Worm (Caenorhabditis elegans) whole organism, dauer: ENCODE results near the gene ari-2.

Experiments
- unc-62 ChIP-seq: sonication (generic microtip); optimal IDR thresholded peaks from 2 replicates; lab custom pipeline; 2017; ENCODE audit warnings: missing biosample characterization, missing genetic modification reagents, missing genetic modification characterization

ari-2 gene

ce11 chrIV:5550676-5551184, at the start of gene ari-2:
ari-2 (plus strand) TSS chrIV:5551134.
- TF ChIP-seq unc-62 (GFP tag; lab: Kevin White, UChicago) = no peak

- no peak for TF ChIP-seq unc-62 (GFP tag; lab: Kevin White, UChicago)
These were observed 49.5 kb upstream of the ari-2 start for ce11 chrIV:5501414-5501813.

ce11 chrIV:5502610-5503009, 48.3 kb upstream of the ari-2 start:
- no peak for TF ChIP-seq unc-62 (GFP tag; lab: Kevin White, UChicago)

- TF ChIP-seq unc-62 (GFP tag; lab: Kevin White, UChicago) = no peak
These were observed 44.3 kb upstream of the ari-2 start for ce11 chrIV:5506642-5507041.

ce11 chrIV:5507754-5508153, 43.2 kb upstream of the ari-2 start:
- no peak for TF ChIP-seq unc-62 (GFP tag; lab: Kevin White, UChicago)

ce11 chrIV:5514789-5515188, 36.1 kb upstream of the ari-2 start:
- no peak for TF ChIP-seq unc-62 (GFP tag; lab: Kevin White, UChicago)

- TF ChIP-seq unc-62 (GFP tag; lab: Kevin White, UChicago) = no peak
These were observed 31.9 kb upstream of the ari-2 start for ce11 chrIV:5519044-5519443.

- no peak for TF ChIP-seq unc-62 (GFP tag; lab: Kevin White, UChicago)
These were observed 24.1 kb upstream of the ari-2 start for ce11 chrIV:5526711-5527383.

- TF ChIP-seq unc-62 (GFP tag; lab: Kevin White, UChicago) = no peak
These were observed 22.6 kb upstream of the ari-2 start, which contains the start of gene unc-5 for ce11 chrIV:5528285-5528684. unc-5 (minus strand) TSS chrIV:5528338.

ce11 chrIV:5530980-5531379, 20.0 kb upstream of the ari-2 start:
- no peak for TF ChIP-seq unc-62 (GFP tag; lab: Kevin White, UChicago)

ce11 chrIV:5533556-5533955, 17.4 kb upstream of the ari-2 start:
- no peak for TF ChIP-seq unc-62 (GFP tag; lab: Kevin White, UChicago)

ce11 chrIV:5534596-5534995, 16.3 kb upstream of the ari-2 start:
- no peak for TF ChIP-seq unc-62 (GFP tag; lab: Kevin White, UChicago)

- no peak for TF ChIP-seq unc-62 (GFP tag; lab: Kevin White, UChicago)
These were observed 15.2 kb upstream of the ari-2 start for ce11 chrIV:5535780-5536179.

- TF ChIP-seq unc-62 (GFP tag; lab: Kevin White, UChicago) = no peak
These were observed 13.0 kb upstream of the ari-2 start, which contains the start of the genes fem-1 and drp-1 for ce11 chrIV:5537813-5538538. fem-1 (minus strand) TSS chrIV:5537962. drp-1 (plus strand) TSS chrIV:5538488.

ce11 chrIV:5541285-5541684, 9.6 kb upstream of the ari-2 start, which contains the start of gene tebp-2:
tebp-2 (plus strand) TSS chrIV:5541627.
- TF ChIP-seq unc-62 (GFP tag; lab: Kevin White, UChicago) = no peak

- TF ChIP-seq unc-62 (GFP tag; lab: Kevin White, UChicago) = no peak
These were observed 6.2 kb upstream of the ari-2 start, which contains the start of gene cec-6 for ce11 chrIV:5544609-5545214. cec-6 (plus strand) TSS chrIV:5544860.
